Worm (Caenorhabditis elegans): ENCODE results near the gene F54E4.4.
A peak's percentile ranks its signal among the peaks of the same experiment; 100 is the strongest.

Gene F54E4.4

DNA sequence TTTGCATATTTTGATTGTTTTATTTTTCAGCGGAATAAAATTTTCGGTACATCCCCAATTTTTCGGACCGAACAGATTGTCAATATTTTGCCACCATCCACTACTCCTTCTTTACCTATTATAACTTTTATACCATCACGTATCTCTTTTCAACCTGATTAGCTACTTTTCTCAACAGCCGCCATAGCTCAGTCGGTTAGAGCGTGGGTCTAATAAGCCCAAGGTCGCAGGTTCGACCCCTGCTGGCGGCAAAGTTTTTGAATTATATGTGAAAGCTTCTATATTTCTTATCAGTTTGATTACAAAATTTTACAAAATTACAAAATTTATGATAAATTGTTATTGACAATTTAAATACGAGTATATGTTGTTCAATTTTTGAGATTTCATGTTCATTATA lies 33.7 kb upstream of the F54E4.4 start (continued):
- TF ChIP-seq npax-4 (tag; optimal IDR thresholded peaks at IDR 0.05) (no peak), sox-2 (GFP tag; IDR thresholded peaks at IDR 0.05) (no peak), ceh-14 (tag; optimal IDR thresholded peaks at IDR 0.05) (no peak), pros-1 (tag; optimal IDR thresholded peaks at IDR 0.05) (no peak), ceh-22 (tag; optimal IDR thresholded peaks at IDR 0.05) (no peak), C08G9.2 (tag; optimal IDR thresholded peaks at IDR 0.05) (no peak)

- no peak for TF ChIP-seq ceh-24 (tag; optimal IDR thresholded peaks at IDR 0.05)
- TF ChIP-seq ceh-18 (tag; optimal IDR thresholded peaks at IDR 0.05) = peak; percentile 2
- no peak for TF ChIP-seq syd-9 (tag; optimal IDR thresholded peaks at IDR 0.05)
Observed at ce11 chrX:14674028-14674427, 28.7 kb upstream of the F54E4.4 start, which contains the start of gene slt-1. Gene slt-1 (plus strand): TSS chrX:14674328.

- TF ChIP-seq ceh-6 (GFP tag; optimal IDR thresholded peaks at IDR 0.05) (no peak), ama-1 (optimal IDR thresholded peaks at IDR 0.05) (no peak), sox-2 (GFP tag; IDR thresholded peaks at IDR 0.05) (no peak), hlh-13 (GFP tag; optimal IDR thresholded peaks at IDR 0.05) (no peak), ceh-30 (tag; optimal IDR thresholded peaks at IDR 0.05) (no peak), sox-4 (tag; optimal IDR thresholded peaks at IDR 0.05) (no peak), unc-55 (GFP tag; optimal IDR thresholded peaks at IDR 0.05) (no peak), ceh-2 (tag; optimal IDR thresholded peaks at IDR 0.05) (no peak), ceh-34 (tag; optimal IDR thresholded peaks at IDR 0.05) (no peak), zip-5 (tag; optimal IDR thresholded peaks at IDR 0.05) (no peak), fax-1 (tag; optimal IDR thresholded peaks at IDR 0.05) (no peak), unc-86 (tag; optimal IDR thresholded peaks at IDR 0.05) (no peak), ceh-22 (tag; optimal IDR thresholded peaks at IDR 0.05) (no peak), syd-9 (tag; optimal IDR thresholded peaks at IDR 0.05) (no peak), Y22D7AL.16 (tag; optimal IDR thresholded peaks at IDR 0.05) (no peak), unc-42 (tag; optimal IDR thresholded peaks at IDR 0.05) (no peak)
Observed at ce11 chrX:14671300-14671699, 26.0 kb upstream of the F54E4.4 start.

DNA sequence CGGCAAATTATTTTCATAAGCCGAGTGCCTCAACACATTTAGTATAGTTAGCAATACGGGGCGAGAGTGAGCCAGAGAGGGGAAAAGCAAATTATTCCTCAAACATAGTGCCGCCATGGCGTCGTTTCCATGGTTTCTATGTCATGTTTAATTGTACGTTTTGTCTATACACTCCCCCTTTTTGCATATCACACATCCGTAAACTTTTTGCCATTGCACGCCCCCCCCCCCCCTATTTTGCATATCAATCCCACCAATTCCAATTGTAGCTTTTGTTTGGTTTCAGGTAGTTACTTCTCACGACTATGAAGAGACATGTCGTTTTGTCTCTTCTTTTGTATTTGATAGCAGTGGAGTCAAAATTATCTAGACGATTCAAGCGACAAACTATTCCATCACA lies 18.7 kb upstream of the F54E4.4 start, which contains the start of gene C26G2.2:
Gene C26G2.2 (plus strand): TSS at position 301 of the 400 bp plus-strand sequence.
- TF ChIP-seq F13H6.1 (tag; optimal IDR thresholded peaks at IDR 0.05) (no peak), ceh-2 (tag; optimal IDR thresholded peaks at IDR 0.05) (no peak), ceh-9 (tag; optimal IDR thresholded peaks at IDR 0.05) (no peak), unc-3 (GFP tag; conservative IDR thresholded peaks at IDR 0.05) (no peak), unc-3 (tag; optimal IDR thresholded peaks at IDR 0.05) (no peak), ztf-16 (tag; optimal IDR thresholded peaks at IDR 0.05) (no peak), ceh-34 (tag; optimal IDR thresholded peaks at IDR 0.05) (no peak), unc-86 (tag; optimal IDR thresholded peaks at IDR 0.05) (no peak), pqm-1 (tag; optimal IDR thresholded peaks at IDR 0.05) (no peak), tbx-7 (tag; optimal IDR thresholded peaks at IDR 0.05) (no peak), sdc-2 (tag; optimal IDR thresholded peaks at IDR 0.05) (no peak), ceh-48 (tag; optimal IDR thresholded peaks at IDR 0.05) (no peak), hlh-30 (tag; optimal IDR thresholded peaks at IDR 0.05; ENCODE audit: insufficient read depth) (no peak)

- no peak for TF ChIP-seq tbx-7 (tag; optimal IDR thresholded peaks at IDR 0.05)
- no peak for TF ChIP-seq ceh-24 (tag; optimal IDR thresholded peaks at IDR 0.05)
- peak; percentile 58 for TF ChIP-seq unc-42 (tag; optimal IDR thresholded peaks at IDR 0.05)
- TF ChIP-seq madf-2 (tag; optimal IDR thresholded peaks at IDR 0.05) = no peak
- TF ChIP-seq hlh-30 (tag; optimal IDR thresholded peaks at IDR 0.05; ENCODE audit: insufficient read depth) = no peak
- TF ChIP-seq ceh-34 (tag; optimal IDR thresholded peaks at IDR 0.05) = no peak
- no peak for TF ChIP-seq ets-4 (tag; optimal IDR thresholded peaks at IDR 0.05)
Observed at ce11 chrX:14662460-14662859, 17.2 kb upstream of the F54E4.4 start.

ce11 chrX:14661918-14662317 lies 16.6 kb upstream of the F54E4.4 start:
- TF ChIP-seq sox-2 (GFP tag; IDR thresholded peaks at IDR 0.05) = no peak
- TF ChIP-seq ceh-14 (tag; optimal IDR thresholded peaks at IDR 0.05) = no peak
- no peak for TF ChIP-seq madf-2 (tag; optimal IDR thresholded peaks at IDR 0.05)
- no peak for TF ChIP-seq mec-3 (tag; optimal IDR thresholded peaks at IDR 0.05; ENCODE audit: borderline replicate concordance)
- no peak for TF ChIP-seq Y22D7AL.16 (tag; optimal IDR thresholded peaks at IDR 0.05)
- TF ChIP-seq pqm-1 (tag; optimal IDR thresholded peaks at IDR 0.05) = no peak
- no peak for TF ChIP-seq pros-1 (tag; optimal IDR thresholded peaks at IDR 0.05)
- TF ChIP-seq npax-4 (tag; optimal IDR thresholded peaks at IDR 0.05) = no peak
- TF ChIP-seq syd-9 (tag; optimal IDR thresholded peaks at IDR 0.05) = no peak

Data from whole organism, late embryonic.